Worm (Caenorhabditis elegans) whole organism, late embryonic: ENCODE results near the gene T26H5.8.

Experiments
- C38D4.7 ChIP-seq: fragments of 200-800 bp; sonication (Bioruptor generic); optimal IDR thresholded peaks from 2 replicates; lab custom pipeline; 2018; ENCODE audit warnings: mild to moderate bottlenecking, missing genetic modification characterization, moderate library complexity, missing compliant biosample characterization
- F13H6.1 ChIP-seq: sonication (generic microtip); optimal IDR thresholded peaks from 2 replicates; lab custom pipeline; 2016; ENCODE audit warnings: missing genetic modification characterization, missing compliant biosample characterization
- K09A11.1 ChIP-seq: sonication (generic microtip); optimal IDR thresholded peaks from 2 replicates; lab custom pipeline; 2017; ENCODE audit warnings: antibody characterized with exemption, mild to moderate bottlenecking, missing genetic modification characterization, missing compliant biosample characterization; ENCODE audit not compliant: insufficient read depth
- T23F11.4 ChIP-seq: fragments of 200-800 bp; sonication (Bioruptor generic); optimal IDR thresholded peaks from 2 replicates; lab custom pipeline; 2018; ENCODE audit warnings: mild to moderate bottlenecking, missing genetic modification characterization, missing compliant biosample characterization
- Y22D7AL.16 ChIP-seq: sonication (generic microtip); optimal IDR thresholded peaks from 2 replicates; lab custom pipeline; 2016; ENCODE audit warnings: missing genetic modification characterization, missing compliant biosample characterization
- ahr-1 ChIP-seq: sonication (generic microtip); optimal IDR thresholded peaks from 2 replicates; lab custom pipeline; 2016; ENCODE audit warnings: missing genetic modification characterization, missing compliant biosample characterization
- ama-1 ChIP-seq: fragments of 150-350 bp; optimal IDR thresholded peaks from 2 replicates; lab custom pipeline; 2014
- ceh-14 ChIP-seq: sonication (generic microtip); optimal IDR thresholded peaks from 2 replicates; lab custom pipeline; 2016; ENCODE audit warnings: missing genotype, missing genetic modification characterization, missing compliant biosample characterization
- ceh-18 ChIP-seq: sonication (generic microtip); optimal IDR thresholded peaks from 2 replicates; lab custom pipeline; 2016; ENCODE audit warnings: missing genetic modification characterization, missing compliant biosample characterization
- ceh-2 ChIP-seq: sonication (generic microtip); optimal IDR thresholded peaks from 2 replicates; lab custom pipeline; 2016; ENCODE audit warnings: missing genotype, missing genetic modification characterization, missing compliant biosample characterization
- ceh-30 ChIP-seq: fragments of 150-350 bp; optimal IDR thresholded peaks from 2 replicates; lab custom pipeline; 2014; ENCODE audit warnings: missing biosample characterization, missing genetic modification characterization
- ceh-9 ChIP-seq: sonication (generic microtip); optimal IDR thresholded peaks from 2 replicates; lab custom pipeline; 2016; ENCODE audit warnings: mild to moderate bottlenecking, missing genetic modification characterization, inconsistent platforms, missing compliant biosample characterization
- elt-2 ChIP-seq: sonication (generic microtip); optimal IDR thresholded peaks from 2 replicates; lab custom pipeline; 2016; ENCODE audit warnings: missing genetic modification reagents, missing genetic modification characterization, missing compliant biosample characterization
- fax-1 ChIP-seq: sonication (generic microtip); optimal IDR thresholded peaks from 2 replicates; lab custom pipeline; 2016; ENCODE audit warnings: missing genotype, missing genetic modification characterization, missing compliant biosample characterization
- fkh-6 ChIP-seq: sonication (generic microtip); optimal IDR thresholded peaks from 2 replicates; lab custom pipeline; 2016; ENCODE audit warnings: missing genetic modification characterization, missing compliant biosample characterization
- hlh-15 ChIP-seq: sonication (generic microtip); optimal IDR thresholded peaks from 2 replicates; lab custom pipeline; 2016; ENCODE audit warnings: missing genetic modification characterization, missing compliant biosample characterization
- hlh-30 ChIP-seq: sonication (generic microtip); optimal IDR thresholded peaks from 2 replicates; lab custom pipeline; 2017; ENCODE audit warnings: antibody characterized with exemption, missing genetic modification characterization, missing compliant biosample characterization; ENCODE audit not compliant: insufficient read depth
- hlh-6 ChIP-seq: sonication (generic microtip); optimal IDR thresholded peaks from 2 replicates; lab custom pipeline; 2016; ENCODE audit warnings: missing genotype, missing genetic modification characterization, missing compliant biosample characterization
- nfya-1 ChIP-seq: sonication (generic microtip); optimal IDR thresholded peaks from 2 replicates; lab custom pipeline; 2017; ENCODE audit warnings: missing genetic modification characterization, mild to moderate bottlenecking, missing compliant biosample characterization, antibody characterized with exemption, moderate library complexity
- nhr-232 ChIP-seq: sonication (generic microtip); optimal IDR thresholded peaks from 2 replicates; lab custom pipeline; 2016; ENCODE audit warnings: missing genetic modification characterization, missing compliant biosample characterization
- odd-2 ChIP-seq: sonication (generic microtip); optimal IDR thresholded peaks from 2 replicates; lab custom pipeline; 2017; ENCODE audit warnings: antibody characterized with exemption, mild to moderate bottlenecking, missing genetic modification characterization, missing compliant biosample characterization
- pag-3 ChIP-seq: sonication (generic microtip); optimal IDR thresholded peaks from 2 replicates; lab custom pipeline; 2016; ENCODE audit warnings: missing compliant biosample characterization, missing genetic modification characterization, borderline replicate concordance
- pros-1 ChIP-seq: fragments of 150-350 bp; optimal IDR thresholded peaks from 2 replicates; lab custom pipeline; 2014; ENCODE audit warnings: missing biosample characterization, missing genetic modification reagents, missing genetic modification characterization
- rnt-1 ChIP-seq: sonication (generic microtip); optimal IDR thresholded peaks from 2 replicates; lab custom pipeline; 2016; ENCODE audit warnings: missing genetic modification characterization, missing compliant biosample characterization
- sdc-2 ChIP-seq: sonication (generic microtip); optimal IDR thresholded peaks from 2 replicates; lab custom pipeline; 2016; ENCODE audit warnings: missing genotype, missing genetic modification characterization, missing compliant biosample characterization
- syd-9 ChIP-seq: sonication (generic microtip); optimal IDR thresholded peaks from 2 replicates; lab custom pipeline; 2016; ENCODE audit warnings: mild to moderate bottlenecking, missing genetic modification characterization, moderate library complexity, missing compliant biosample characterization
- tbx-7 ChIP-seq: sonication (generic microtip); optimal IDR thresholded peaks from 2 replicates; lab custom pipeline; 2016; ENCODE audit warnings: missing genotype, missing genetic modification characterization, missing compliant biosample characterization
- ttx-3 ChIP-seq: sonication (generic microtip); optimal IDR thresholded peaks from 2 replicates; lab custom pipeline; 2016; ENCODE audit warnings: missing genetic modification reagents, missing genetic modification characterization, missing compliant biosample characterization
- zip-5 ChIP-seq: sonication (generic microtip); optimal IDR thresholded peaks from 2 replicates; lab custom pipeline; 2016; ENCODE audit warnings: missing genetic modification characterization, missing compliant biosample characterization
- ztf-16 ChIP-seq: sonication (generic microtip); optimal IDR thresholded peaks from 2 replicates; lab custom pipeline; 2017; ENCODE audit warnings: missing genetic modification characterization, missing compliant biosample characterization

Gene T26H5.8

ce11 chrV:15383739-15384138, 48.8 kb downstream of the T26H5.8 start, which contains the start of gene str-88:
Gene str-88, minus strand, starts transcription at chrV:15383839.
- no peak for TF ChIP-seq elt-2 (tag; lab: Kevin White, UChicago)

DNA sequence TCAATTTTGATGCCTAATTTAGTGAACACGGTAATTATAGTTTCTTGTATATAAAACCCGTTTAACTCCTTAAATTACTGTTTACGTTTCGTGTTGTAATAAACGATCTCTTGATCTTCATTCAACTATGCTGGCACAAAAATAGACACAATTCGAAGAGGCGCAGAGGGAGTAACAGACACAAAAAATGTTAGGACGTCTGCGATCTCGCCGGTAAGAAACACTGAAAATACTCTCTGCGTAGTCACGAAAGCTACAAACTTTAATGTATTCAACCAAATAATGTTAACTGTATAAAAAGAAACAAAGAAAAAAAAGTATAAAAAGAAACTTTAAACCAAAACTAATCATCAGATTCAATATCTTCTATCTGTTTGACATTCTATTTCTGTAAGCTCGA, 51.7 kb downstream of the T26H5.8 start, which contains the start of gene dhs-23:
dhs-23 (plus strand) TSS at position 363 of the 400 bp plus-strand sequence.
- no peak for TF ChIP-seq odd-2 (tag; lab: Kevin White, UChicago)
- no peak for TF ChIP-seq ceh-9 (tag; lab: Kevin White, UChicago)
- TF ChIP-seq F13H6.1 (tag; lab: Kevin White, UChicago), result no peak
- TF ChIP-seq ztf-16, result no peak
- no peak for TF ChIP-seq ahr-1 (tag; lab: Kevin White, UChicago)
- TF ChIP-seq rnt-1 (tag; lab: Kevin White, UChicago), result no peak
- no peak for TF ChIP-seq fax-1 (tag; lab: Kevin White, UChicago)

DNA sequence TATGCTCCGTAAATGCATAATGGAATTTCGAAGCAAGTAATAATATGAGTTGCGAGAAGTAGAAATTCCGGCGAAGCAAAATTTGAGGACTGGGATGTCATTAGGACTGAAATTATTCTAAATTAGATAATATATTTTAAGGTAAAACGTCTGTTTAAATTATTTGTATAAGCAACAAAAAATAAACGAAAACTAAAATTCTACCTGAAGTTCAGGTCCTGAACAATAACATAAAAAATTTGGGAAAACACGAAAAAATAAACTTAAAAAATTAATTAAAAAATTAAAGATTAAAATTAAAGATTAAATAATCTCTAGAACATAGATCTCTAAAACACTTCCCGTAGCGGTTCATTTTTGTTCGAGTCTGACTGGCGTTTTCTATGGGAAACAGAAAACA, 52.7 kb downstream of the T26H5.8 start, which contains the start of gene srh-251:
srh-251 (minus strand) TSS at position 101 of the 400 bp plus-strand sequence.
- TF ChIP-seq hlh-30, result no peak
- no peak for TF ChIP-seq pros-1
- no peak for TF ChIP-seq ztf-16
- TF ChIP-seq hlh-6 (tag; lab: Kevin White, UChicago), result no peak
- no peak for TF ChIP-seq fax-1 (tag; lab: Kevin White, UChicago)
- no peak for TF ChIP-seq F13H6.1 (tag; lab: Kevin White, UChicago)
- TF ChIP-seq ceh-2, result no peak
- TF ChIP-seq ceh-30, result no peak
- no peak for TF ChIP-seq T23F11.4 (GFP tag; lab: Kevin White, UChicago)
- TF ChIP-seq ama-1 (lab: Kevin White, UChicago), result no peak
- TF ChIP-seq nhr-232 (tag; lab: Kevin White, UChicago), result no peak
- no peak for TF ChIP-seq fkh-6 (tag; lab: Kevin White, UChicago)

DNA sequence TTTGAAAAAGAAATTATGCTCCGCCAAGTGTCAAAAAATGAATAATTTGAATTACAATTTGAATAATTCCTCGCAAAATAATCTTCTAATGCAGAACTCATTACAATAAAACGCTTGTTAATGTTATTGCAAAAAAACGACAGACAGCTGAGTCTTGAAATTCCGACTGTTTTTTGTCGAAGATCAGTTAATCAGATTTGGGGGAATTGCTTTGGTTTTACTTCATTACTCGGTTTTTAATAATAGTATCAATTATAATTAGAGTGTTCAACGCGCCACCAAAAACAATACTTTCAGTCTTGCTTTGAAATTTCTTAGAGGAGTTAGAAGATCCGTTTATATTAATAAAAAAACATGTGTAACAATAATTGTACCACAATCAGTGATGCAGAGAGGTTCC, 54.6 kb downstream of the T26H5.8 start, which contains the start of gene srh-122:
srh-122 (minus strand) TSS at position 101 of the 400 bp plus-strand sequence.
- TF ChIP-seq pag-3 (tag; lab: Kevin White, UChicago) (no peak), nfya-1 (tag; lab: Kevin White, UChicago) (no peak), T23F11.4 (GFP tag; lab: Kevin White, UChicago) (no peak), zip-5 (tag; lab: Kevin White, UChicago) (no peak), tbx-7 (tag; lab: Kevin White, UChicago) (no peak), ttx-3 (tag; lab: Kevin White, UChicago) (no peak), sdc-2 (tag; lab: Kevin White, UChicago) (no peak), syd-9 (tag; lab: Kevin White, UChicago) (no peak), Y22D7AL.16 (no peak), ceh-2 (no peak), K09A11.1 (no peak), ceh-30 (no peak), ceh-18 (tag; lab: Kevin White, UChicago) (no peak), C38D4.7 (GFP tag; lab: Kevin White, UChicago) (no peak), nhr-232 (tag; lab: Kevin White, UChicago) (no peak), ceh-14 (tag; lab: Kevin White, UChicago) (no peak), hlh-15 (tag; lab: Kevin White, UChicago) (no peak)
